Fruit fly (Drosophila melanogaster) whole organism, embryonic: ENCODE data around the gene Neu2.

Experiments used
- Bdp1 ChIP-seq: fragments of 200-800 bp; sonication (Bioruptor generic); optimal IDR thresholded peaks from 3 replicates; lab custom pipeline; 2016; ENCODE audit warnings: missing biosample characterization, missing genetic modification characterization
- CG10543 ChIP-seq: fragments of 200-800 bp; sonication (Bioruptor generic); optimal IDR thresholded peaks from 3 replicates; lab custom pipeline; 2017; ENCODE audit warnings: missing biosample characterization, mild to moderate bottlenecking, missing genetic modification characterization, moderate library complexity
- CG10654 ChIP-seq: fragments of 200-800 bp; sonication (Bioruptor generic); optimal IDR thresholded peaks from 2 replicates; lab custom pipeline; 2016; ENCODE audit warnings: missing biosample characterization, missing genetic modification characterization
- CG12071 ChIP-seq: fragments of 200-800 bp; sonication (Bioruptor generic); optimal IDR thresholded peaks from 3 replicates; lab custom pipeline; 2018; ENCODE audit warnings: missing biosample characterization, mild to moderate bottlenecking, missing genetic modification characterization
- CG12104 ChIP-seq: fragments of 200-800 bp; sonication (Bioruptor generic); optimal IDR thresholded peaks from 3 replicates; lab custom pipeline; 2016; ENCODE audit warnings: missing biosample characterization, missing genetic modification characterization
- CG12219 ChIP-seq: fragments of 200-800 bp; sonication (Bioruptor generic); optimal IDR thresholded peaks from 3 replicates; lab custom pipeline; 2018; ENCODE audit warnings: missing biosample characterization, mild to moderate bottlenecking, missing genetic modification characterization
- CG1233 ChIP-seq: fragments of 200-800 bp; sonication (Bioruptor generic); optimal IDR thresholded peaks from 4 replicates; lab custom pipeline; 2018; ENCODE audit warnings: missing biosample characterization, mild to moderate bottlenecking, missing genetic modification characterization
- CG13424 ChIP-seq: fragments of 200-800 bp; sonication (Bioruptor generic); optimal IDR thresholded peaks from 2 replicates; lab custom pipeline; 2019; ENCODE audit warnings: missing biosample characterization, mild to moderate bottlenecking, missing genetic modification characterization, moderate library complexity
- CG14050 ChIP-seq: fragments of 200-800 bp; sonication (Bioruptor generic); IDR thresholded peaks from 3 replicates; pipeline ENCODE4 v1.3.6; 2022; ENCODE audit warnings: missing biosample characterization, missing genetic modification characterization
- CG17359 ChIP-seq: fragments of 200-800 bp; sonication (Bioruptor generic); optimal IDR thresholded peaks from 3 replicates; lab custom pipeline; 2018; ENCODE audit warnings: missing biosample characterization, mild to moderate bottlenecking, missing genetic modification characterization, moderate library complexity
- CG18599 ChIP-seq: fragments of 200-800 bp; sonication (Bioruptor generic); optimal IDR thresholded peaks from 3 replicates; lab custom pipeline; 2017; ENCODE audit warnings: missing biosample characterization, missing genetic modification characterization, mild to moderate bottlenecking, moderate library complexity, missing genetic modification reagents
- CG2120 ChIP-seq: fragments of 200-800 bp; sonication (Bioruptor generic); optimal IDR thresholded peaks from 3 replicates; lab custom pipeline; 2016; ENCODE audit warnings: missing biosample characterization, missing genetic modification characterization
- CG2129 ChIP-seq: fragments of 200-800 bp; sonication (Bioruptor generic); IDR thresholded peaks from 2 replicates; pipeline ENCODE4 v1.3.6; 2022; ENCODE audit warnings: missing biosample characterization, missing genetic modification characterization; ENCODE audit not compliant: partially characterized antibody
- CG31441 ChIP-seq: fragments of 200-800 bp; sonication (Bioruptor generic); IDR thresholded peaks from 2 replicates; pipeline ENCODE4 v1.3.6; 2022; ENCODE audit warnings: missing biosample characterization, missing genetic modification characterization
- CG4360 ChIP-seq: fragments of 200-800 bp; sonication (Bioruptor generic); IDR thresholded peaks from 2 replicates; pipeline ENCODE4 v1.3.6; 2022; ENCODE audit warnings: missing biosample characterization, missing genetic modification characterization
- CG4730 ChIP-seq: fragments of 200-800 bp; sonication (Bioruptor generic); IDR thresholded peaks from 2 replicates; pipeline ENCODE4 v1.3.6; 2022; ENCODE audit warnings: missing biosample characterization, missing genetic modification characterization
- CG4854 ChIP-seq: fragments of 200-800 bp; sonication (Bioruptor generic); optimal IDR thresholded peaks from 2 replicates; lab custom pipeline; 2016; ENCODE audit warnings: missing biosample characterization, missing genetic modification characterization, inconsistent platforms
- CG6765 ChIP-seq: fragments of 200-800 bp; sonication (Bioruptor generic); optimal IDR thresholded peaks from 3 replicates; lab custom pipeline; 2017; ENCODE audit warnings: missing biosample characterization, mild to moderate bottlenecking, missing genetic modification characterization
- CG7556 ChIP-seq: fragments of 200-800 bp; sonication (Bioruptor generic); optimal IDR thresholded peaks from 2 replicates; lab custom pipeline; 2017; ENCODE audit warnings: missing biosample characterization, mild to moderate bottlenecking, missing genetic modification characterization
- CG7839 ChIP-seq: fragments of 200-800 bp; sonication (Bioruptor generic); optimal IDR thresholded peaks from 3 replicates; lab custom pipeline; 2018; ENCODE audit warnings: missing biosample characterization, mild to moderate bottlenecking, missing genetic modification characterization, moderate library complexity
- CG7963 ChIP-seq: fragments of 200-800 bp; sonication (Bioruptor generic); IDR thresholded peaks from 3 replicates; pipeline ENCODE4 v1.3.6; 2022; ENCODE audit warnings: missing biosample characterization, missing genetic modification characterization; ENCODE audit not compliant: partially characterized antibody
- CG8089 ChIP-seq: fragments of 200-800 bp; sonication (Bioruptor generic); optimal IDR thresholded peaks from 3 replicates; lab custom pipeline; 2016; ENCODE audit warnings: missing biosample characterization, missing genetic modification characterization
- E2f1 ChIP-seq: fragments of 200-800 bp; sonication (Bioruptor generic); IDR thresholded peaks from 2 replicates; pipeline ENCODE4 v1.3.6; 2022; ENCODE audit warnings: missing biosample characterization, missing genetic modification characterization
- Ets65A ChIP-seq: fragments of 200-800 bp; sonication (Bioruptor generic); peaks from one replicate; lab custom pipeline; 2016; ENCODE audit warnings: missing biosample characterization, missing genetic modification characterization
- Ets97D ChIP-seq: fragments of 200-800 bp; sonication (Bioruptor generic); optimal IDR thresholded peaks from 3 replicates; lab custom pipeline; 2016; ENCODE audit warnings: missing biosample characterization, missing genetic modification characterization
- Fer2 ChIP-seq: fragments of 200-800 bp; sonication (Bioruptor generic); optimal IDR thresholded peaks from 2 replicates; lab custom pipeline; 2018; ENCODE audit warnings: missing biosample characterization, mild to moderate bottlenecking, missing genetic modification characterization, moderate library complexity
- H15 ChIP-seq: fragments of 200-800 bp; sonication (Bioruptor generic); IDR thresholded peaks from 3 replicates; pipeline ENCODE4 v1.3.6; 2022; ENCODE audit warnings: missing biosample characterization, missing genetic modification characterization
- HLH4C ChIP-seq: fragments of 200-800 bp; sonication (Bioruptor generic); IDR thresholded peaks from 3 replicates; pipeline ENCODE4 v1.3.6; 2022; ENCODE audit warnings: missing biosample characterization, missing genetic modification characterization; ENCODE audit not compliant: partially characterized antibody
- Hr78 ChIP-seq, 2 experiments: fragments of 200-800 bp in 1 of 2; fragments of >200 bp in 1 of 2; sonication (Bioruptor generic) in 1 of 2; optimal IDR thresholded peaks; 2 replicates each; lab custom pipeline; 2017 to 2019; ENCODE audit warnings: missing biosample characterization in 2 of 2, missing genetic modification characterization in 2 of 2, mild to moderate bottlenecking in 1 of 2, moderate library complexity in 1 of 2
- Mes4 ChIP-seq: fragments of 200-800 bp; sonication (Bioruptor generic); optimal IDR thresholded peaks from 2 replicates; lab custom pipeline; 2016; ENCODE audit warnings: missing biosample characterization, missing genetic modification characterization
- NC2α ChIP-seq: fragments of 200-800 bp; sonication (Bioruptor generic); optimal IDR thresholded peaks from 2 replicates; lab custom pipeline; 2016; ENCODE audit warnings: missing biosample characterization, missing genetic modification characterization
- Neu2 ChIP-seq: fragments of 200-800 bp; sonication (Bioruptor generic); optimal IDR thresholded peaks from 3 replicates; lab custom pipeline; 2016; ENCODE audit warnings: missing biosample characterization, missing genetic modification characterization, borderline replicate concordance
- Sry-δ ChIP-seq: fragments of 200-800 bp; sonication (Bioruptor generic); optimal IDR thresholded peaks from 2 replicates; lab custom pipeline; 2016; ENCODE audit warnings: missing biosample characterization, missing genetic modification characterization
- Ssrp ChIP-seq: fragments of 200-800 bp; sonication (Bioruptor generic); optimal IDR thresholded peaks from 2 replicates; lab custom pipeline; 2018; ENCODE audit warnings: missing biosample characterization, mild to moderate bottlenecking, missing genetic modification characterization, moderate library complexity
- Stat92E ChIP-seq, 3 experiments: fragments of >200 bp in 2 of 3; fragments of 200-800 bp in 1 of 3; sonication (Bioruptor generic) in 1 of 3; optimal IDR thresholded peaks; 2 replicates each; lab custom pipeline; 2017 to 2019; ENCODE audit warnings: missing biosample characterization in 3 of 3, missing genetic modification characterization in 3 of 3, mild to moderate bottlenecking in 1 of 3, moderate library complexity in 1 of 3
- ac ChIP-seq: fragments of 200-800 bp; sonication (Bioruptor generic); optimal IDR thresholded peaks from 3 replicates; lab custom pipeline; 2017; ENCODE audit warnings: missing biosample characterization, mild to moderate bottlenecking, missing genetic modification characterization
- aop ChIP-seq: fragments of 200-800 bp; sonication (Bioruptor generic); IDR thresholded peaks from 2 replicates; pipeline ENCODE4 v1.3.6; 2022; ENCODE audit warnings: missing biosample characterization, missing genetic modification characterization
- ase ChIP-seq: fragments of 200-800 bp; sonication (Bioruptor generic); IDR thresholded peaks from 3 replicates; pipeline ENCODE4 v1.3.6; 2022; ENCODE audit warnings: missing biosample characterization, missing genetic modification characterization
- chinmo ChIP-seq: fragments of 200-800 bp; sonication (Bioruptor generic); IDR thresholded peaks from 4 replicates; pipeline ENCODE4 v1.3.6; 2022; ENCODE audit warnings: missing biosample characterization, missing genetic modification characterization; ENCODE audit not compliant: partially characterized antibody
- dati ChIP-seq: fragments of 200-800 bp; sonication (Bioruptor generic); IDR thresholded peaks from 2 replicates; pipeline ENCODE4 v1.3.6; 2022; ENCODE audit warnings: missing biosample characterization, missing genetic modification characterization
- her ChIP-seq: fragments of 200-800 bp; sonication (Bioruptor generic); optimal IDR thresholded peaks from 2 replicates; lab custom pipeline; 2016; ENCODE audit warnings: missing biosample characterization, missing genetic modification characterization
- kah ChIP-seq: fragments of 200-800 bp; sonication (Bioruptor generic); optimal IDR thresholded peaks from 2 replicates; lab custom pipeline; 2018; ENCODE audit warnings: missing biosample characterization, mild to moderate bottlenecking, missing genetic modification characterization
- mirr ChIP-seq: fragments of 200-800 bp; sonication (Bioruptor generic); optimal IDR thresholded peaks from 3 replicates; lab custom pipeline; 2018; ENCODE audit warnings: missing biosample characterization, mild to moderate bottlenecking, missing genetic modification characterization
- mld ChIP-seq: fragments of 200-800 bp; sonication (Bioruptor generic); IDR thresholded peaks from 3 replicates; pipeline ENCODE4 v1.3.6; 2022; ENCODE audit warnings: missing biosample characterization, missing genetic modification characterization; ENCODE audit not compliant: partially characterized antibody
- nerfin-1 ChIP-seq: fragments of 200-800 bp; sonication (Bioruptor generic); optimal IDR thresholded peaks from 3 replicates; lab custom pipeline; 2019; ENCODE audit warnings: missing biosample characterization, mild to moderate bottlenecking, missing genetic modification characterization, moderate library complexity
- nmo ChIP-seq: fragments of 200-800 bp; sonication (Bioruptor generic); optimal IDR thresholded peaks from 2 replicates; lab custom pipeline; 2018; ENCODE audit warnings: missing biosample characterization, mild to moderate bottlenecking, missing genetic modification characterization, moderate library complexity
- pita ChIP-seq: fragments of 200-800 bp; sonication (Bioruptor generic); optimal IDR thresholded peaks from 2 replicates; lab custom pipeline; 2017; ENCODE audit warnings: missing biosample characterization, mild to moderate bottlenecking, missing genetic modification characterization
- rib ChIP-seq: fragments of 200-800 bp; sonication (Bioruptor generic); IDR thresholded peaks from 2 replicates; pipeline ENCODE4 v1.3.6; 2022; ENCODE audit warnings: missing biosample characterization, missing genetic modification characterization
- schlank ChIP-seq: fragments of 200-800 bp; sonication (Bioruptor generic); optimal IDR thresholded peaks from 2 replicates; lab custom pipeline; 2018; ENCODE audit warnings: missing biosample characterization, mild to moderate bottlenecking, missing genetic modification characterization
- vfl ChIP-seq: fragments of 200-800 bp; sonication (Bioruptor generic); optimal IDR thresholded peaks from 2 replicates; lab custom pipeline; 2016; ENCODE audit warnings: missing biosample characterization, missing genetic modification characterization

Gene Neu2

dm6 chr3L:21479636-21480035 lies 10.8 kb downstream of the Neu2 start (continued):
- TF ChIP-seq dati (GFP tag; lab: Robert Waterston, UW) (peak; percentile 44; the same call in 1 of the 2 replicates), CG4360 (GFP tag; lab: Robert Waterston, UW) (no peak), Fer2 (no peak), CG10543 (GFP tag; lab: Kevin White, UChicago) (no peak), CG10654 (no peak), Hr78 (GFP tag; optimal IDR thresholded peaks at IDR 0.05; lab: Kevin White, UChicago) (no peak), Ssrp (no peak), HLH4C (no peak), CG12071 (GFP tag; lab: Kevin White, UChicago) (peak; percentile 76), CG2120 (no peak), E2f1 (no peak), CG7839 (no peak), nmo (GFP tag; lab: Kevin White, UChicago) (peak; percentile 33), aop (GFP tag; lab: Robert Waterston, UW) (peak; percentile 67), CG2129 (GFP tag; lab: Robert Waterston, UW) (no peak), Ets65A (GFP tag; lab: Kevin White, UChicago) (peak; percentile 23), H15 (GFP tag; lab: Robert Waterston, UW) (no peak), nerfin-1 (tag; lab: Kevin White, UChicago) (peak; percentile 47), Bdp1 (GFP tag; lab: Kevin White, UChicago) (no peak), chinmo (GFP tag; lab: Robert Waterston, UW) (peak; percentile 83; the same call in 2 of the 4 replicates), ase (GFP tag; lab: Robert Waterston, UW) (no peak), CG17359 (tag; lab: Kevin White, UChicago) (peak; percentile 65), CG31441 (GFP tag; lab: Robert Waterston, UW) (peak; percentile 32; the same call in 1 of the 2 replicates), CG7963 (GFP tag; lab: Robert Waterston, UW) (no peak), Mes4 (GFP tag; lab: Kevin White, UChicago) (peak; percentile 57), CG4854 (GFP tag; lab: Kevin White, UChicago) (no peak), mld (no peak), CG12104 (no peak), CG18599 (GFP tag; lab: Kevin White, UChicago) (no peak), CG6765 (GFP tag; lab: Kevin White, UChicago) (peak; percentile 11), Neu2 (GFP tag; lab: Kevin White, UChicago) (peak; percentile 50), CG14050 (GFP tag; lab: Robert Waterston, UW) (peak; percentile 16; the same call in 1 of the 3 replicates), her (GFP tag; lab: Kevin White, UChicago) (peak; percentile 75), Stat92E (GFP tag; optimal IDR thresholded peaks at IDR 0.05; lab: Kevin White, UChicago) (no peak), CG12219 (GFP tag; lab: Kevin White, UChicago) (peak; percentile 44), CG8089 (GFP tag; lab: Kevin White, UChicago) (peak; percentile 43), rib (GFP tag; lab: Robert Waterston, UW) (no peak), Sry-δ (GFP tag; lab: Kevin White, UChicago) (no peak), vfl (GFP tag; lab: Kevin White, UChicago) (no peak), kah (GFP tag; lab: Kevin White, UChicago) (peak; percentile 41), NC2α (GFP tag; lab: Kevin White, UChicago) (no peak), ac (GFP tag; lab: Kevin White, UChicago) (peak; percentile 40), CG13424 (tag; lab: Kevin White, UChicago) (no peak), Ets97D (GFP tag; lab: Kevin White, UChicago) (peak; percentile 97), CG7556 (GFP tag; lab: Kevin White, UChicago) (no peak), pita (GFP tag; lab: Kevin White, UChicago) (no peak), CG4730 (GFP tag; lab: Robert Waterston, UW) (no peak), mirr (GFP tag; lab: Kevin White, UChicago) (no peak), schlank (no peak), CG1233 (GFP tag; lab: Kevin White, UChicago) (peak; percentile 68)
